Fruit fly (Drosophila melanogaster) Kc167 (cell line): Measurements from ENCODE around the gene Hakai.

Experiments used
- Myc ChIP-seq: fragments of >200 bp; optimal IDR thresholded peaks from 2 replicates; lab custom pipeline; 2017; ENCODE audit warnings: missing external identifiers
- Sin3A ChIP-seq: fragments of >200 bp; optimal IDR thresholded peaks from 2 replicates; lab custom pipeline; 2018; ENCODE audit warnings: missing external identifiers
- h ChIP-seq: fragments of >200 bp; optimal IDR thresholded peaks from 3 replicates; lab custom pipeline; 2018; ENCODE audit warnings: missing external identifiers
- insv ChIP-seq: fragments of >200 bp; optimal IDR thresholded peaks from 3 replicates; lab custom pipeline; 2018; ENCODE audit warnings: missing external identifiers
- psq ChIP-seq: fragments of >200 bp; optimal IDR thresholded peaks from 2 replicates; lab custom pipeline; 2017; ENCODE audit warnings: missing external identifiers
- ttk ChIP-seq: sonication (Bioruptor generic); optimal IDR thresholded peaks from 2 replicates; lab custom pipeline; 2017; ENCODE audit warnings: missing external identifiers

DNA sequence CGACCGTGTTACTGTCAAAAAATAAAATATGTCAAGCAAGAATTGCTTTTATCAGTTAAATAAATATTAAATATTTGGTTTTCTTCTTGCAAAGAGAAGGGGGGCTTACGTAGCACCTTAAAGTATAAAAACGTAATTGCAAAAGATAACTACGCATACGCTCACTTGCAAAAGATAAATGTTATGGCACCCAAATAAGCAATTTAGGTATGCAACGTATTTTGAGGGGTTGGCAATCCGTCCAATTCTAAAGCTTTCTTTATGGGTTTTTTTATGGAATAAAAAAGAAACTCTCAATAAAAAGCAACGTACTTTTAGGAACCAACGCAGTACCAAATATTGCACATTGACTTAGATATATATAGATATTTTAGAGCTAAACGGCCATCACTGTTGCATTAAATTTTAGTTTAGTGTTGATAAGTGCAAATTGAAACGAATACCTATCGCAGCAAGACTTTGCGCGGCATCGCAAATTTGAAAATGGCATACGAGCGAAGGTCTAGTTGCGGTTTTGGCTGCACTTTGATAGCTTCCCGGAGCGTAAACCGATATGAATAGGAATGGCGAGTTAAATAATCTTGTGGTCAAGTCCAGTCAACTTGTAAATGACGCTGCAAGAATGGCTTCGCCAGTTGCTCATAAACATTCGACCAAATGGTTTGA is 16.9 kb downstream of the Hakai start, which contains the start of gene CG13077:
- TF ChIP-seq insv (lab: Kevin White, UChicago) = no peak
- no peak for TF ChIP-seq h (lab: Kevin White, UChicago)
- TF ChIP-seq Sin3A = no peak
- no peak for TF ChIP-seq ttk (lab: Kevin White, UChicago)
- no peak for TF ChIP-seq psq (lab: Kevin White, UChicago)
- no peak for TF ChIP-seq Myc (lab: Kevin White, UChicago)
